Worm (Caenorhabditis elegans) whole organism, L2 larva: ENCODE results near the gene Y47D3A.32.

Source experiments
- F13H6.1 ChIP-seq: sonication (generic microtip); optimal IDR thresholded peaks from 2 replicates; lab custom pipeline; 2016; ENCODE audit warnings: missing genetic modification characterization, missing compliant biosample characterization
- alr-1 ChIP-seq: fragments of 150-350 bp; optimal IDR thresholded peaks from 2 replicates; lab custom pipeline; 2014; ENCODE audit warnings: missing biosample characterization, missing genetic modification characterization
- aly-2 ChIP-seq: fragments of 150-350 bp; optimal IDR thresholded peaks from 2 replicates; lab custom pipeline; 2014; ENCODE audit warnings: missing biosample characterization, missing genetic modification characterization
- ceh-82 ChIP-seq: fragments of 150-350 bp; optimal IDR thresholded peaks from 2 replicates; lab custom pipeline; 2014; ENCODE audit warnings: missing biosample characterization, missing genetic modification characterization
- elt-1 ChIP-seq: fragments of 150-350 bp; optimal IDR thresholded peaks from 2 replicates; lab custom pipeline; 2014; ENCODE audit warnings: missing biosample characterization, missing genetic modification characterization
- lin-13 ChIP-seq: fragments of 150-350 bp; optimal IDR thresholded peaks from 2 replicates; lab custom pipeline; 2014; ENCODE audit warnings: missing biosample characterization, missing genetic modification reagents, missing genetic modification characterization
- nhr-10 ChIP-seq: sonication (generic microtip); optimal IDR thresholded peaks from 2 replicates; lab custom pipeline; 2017; ENCODE audit warnings: missing biosample characterization, missing genetic modification characterization
- nhr-23 ChIP-seq: fragments of 150-350 bp; optimal IDR thresholded peaks from 2 replicates; lab custom pipeline; 2014; ENCODE audit warnings: missing biosample characterization, missing genetic modification reagents, missing genetic modification characterization
- nhr-237 ChIP-seq: fragments of 150-350 bp; optimal IDR thresholded peaks from 2 replicates; lab custom pipeline; 2014; ENCODE audit warnings: missing biosample characterization, missing genetic modification characterization
- snpc-4 ChIP-seq: fragments of 150-350 bp; optimal IDR thresholded peaks from 2 replicates; lab custom pipeline; 2014; ENCODE audit warnings: missing biosample characterization, missing genetic modification characterization
- unc-62 ChIP-seq: fragments of 150-350 bp; optimal IDR thresholded peaks from 2 replicates; lab custom pipeline; 2014; ENCODE audit warnings: missing biosample characterization, missing genetic modification reagents, missing genetic modification characterization
- ztf-11 ChIP-seq: sonication (generic microtip); optimal IDR thresholded peaks from 2 replicates; lab custom pipeline; 2017; ENCODE audit warnings: missing biosample characterization, missing genetic modification characterization

DNA sequence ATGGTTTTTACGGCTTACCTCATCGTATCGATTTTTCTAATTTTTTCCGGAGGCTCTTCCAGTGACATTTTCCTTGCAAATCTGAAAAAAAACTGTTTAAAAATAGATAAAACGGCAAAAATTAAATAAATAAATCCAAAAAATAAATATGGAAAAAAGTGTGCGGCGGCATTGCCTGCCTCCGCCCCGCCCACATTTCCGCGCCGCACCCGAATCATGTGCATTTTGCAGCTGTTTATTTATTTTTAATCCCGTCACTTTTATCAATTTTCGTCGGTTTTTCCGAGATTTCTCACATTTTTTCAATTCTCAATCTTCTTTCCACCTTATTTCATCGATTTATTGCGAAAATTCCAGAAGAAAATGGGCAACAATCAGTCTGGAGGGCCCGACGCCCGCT is 15.4 kb upstream of the Y47D3A.32 start, which contains the start of the genes Y47D3A.14 and aakb-2:
- no peak for TF ChIP-seq nhr-237 (tag; lab: Kevin White, UChicago)
- no peak for TF ChIP-seq aly-2
- peak; percentile 34 for TF ChIP-seq snpc-4 (tag; lab: Kevin White, UChicago)
- peak; percentile 36 for TF ChIP-seq lin-13 (GFP tag; lab: Kevin White, UChicago)
- TF ChIP-seq nhr-23 (tag; lab: Kevin White, UChicago): no peak
- TF ChIP-seq F13H6.1 (tag; lab: Kevin White, UChicago): peak; percentile 26
- TF ChIP-seq ceh-82 (tag; lab: Kevin White, UChicago): no peak
- TF ChIP-seq ztf-11: no peak
- TF ChIP-seq alr-1 (tag; lab: Kevin White, UChicago): no peak
- no peak for TF ChIP-seq nhr-10 (tag; lab: Kevin White, UChicago)
- TF ChIP-seq elt-1 (tag; lab: Kevin White, UChicago): no peak
- no peak for TF ChIP-seq unc-62 (GFP tag; lab: Kevin White, UChicago)
